Worm (Caenorhabditis elegans): Measurements from ENCODE around the gene marc-5.

The marc-5 gene

ce11 chrII:12394138-12394537 lies 14.8 kb upstream of the marc-5 start:
- TF ChIP-seq zim-3 (tag; optimal IDR thresholded peaks at IDR 0.05) (no peak), ztf-3 (GFP tag; optimal IDR thresholded peaks at IDR 0.05) (no peak), attf-3 (GFP tag; conservative IDR thresholded peaks at IDR 0.05) (no peak), die-1 (tag; optimal IDR thresholded peaks at IDR 0.05) (no peak), K12H6.12 (tag; optimal IDR thresholded peaks at IDR 0.05) (no peak), ztf-22 (GFP tag; optimal IDR thresholded peaks at IDR 0.05) (no peak), mxl-1 (tag; optimal IDR thresholded peaks at IDR 0.05) (no peak), F57C9.4 (tag; optimal IDR thresholded peaks at IDR 0.05) (no peak), B0336.3 (GFP tag; IDR thresholded peaks at IDR 0.05) (no peak), ekl-4 (GFP tag; IDR thresholded peaks at IDR 0.05) (no peak), cebp-2 (GFP tag; IDR thresholded peaks at IDR 0.05) (no peak), egl-18 (GFP tag; IDR thresholded peaks at IDR 0.05) (no peak), F22D6.2 (tag; optimal IDR thresholded peaks at IDR 0.05) (no peak), aptf-3 (GFP tag; IDR thresholded peaks at IDR 0.05) (no peak)

DNA sequence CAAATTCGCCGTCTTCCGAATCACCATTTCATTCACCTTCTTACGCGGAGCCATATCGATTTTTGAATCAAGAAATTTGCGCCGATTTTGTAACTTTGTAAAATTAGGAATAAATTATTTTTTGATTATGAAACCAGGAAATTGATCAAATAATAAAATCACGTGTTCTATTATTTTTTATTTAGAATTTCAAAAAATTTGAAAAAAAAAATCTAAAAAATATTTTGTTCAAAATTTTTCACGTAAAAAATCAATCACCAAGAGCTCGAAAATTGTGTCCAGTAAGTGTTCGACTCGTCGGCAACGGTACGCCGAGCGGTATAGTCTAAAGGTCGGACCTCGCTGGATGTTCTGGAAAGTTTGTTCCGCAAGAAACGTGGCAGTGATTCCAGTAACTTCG lies 14.4 kb upstream of the marc-5 start, which contains the start of gene Y57A10B.7:
Gene Y57A10B.7, minus strand, starts transcription at position 101 of the 400 bp plus-strand sequence.
- TF ChIP-seq somi-1 (GFP tag; optimal IDR thresholded peaks at IDR 0.05) = no peak
- no peak for TF ChIP-seq B0035.1 (tag; optimal IDR thresholded peaks at IDR 0.05)
- TF ChIP-seq F37B4.10 (GFP tag; IDR thresholded peaks at IDR 0.05) = no peak
- TF ChIP-seq lsl-1 (GFP tag; optimal IDR thresholded peaks at IDR 0.05) = no peak
- no peak for TF ChIP-seq fkh-3 (tag; optimal IDR thresholded peaks at IDR 0.05)
- TF ChIP-seq ceh-100 (GFP tag; IDR thresholded peaks at IDR 0.05) = no peak
- TF ChIP-seq atf-7 (tag; optimal IDR thresholded peaks at IDR 0.05) = no peak
- TF ChIP-seq aptf-2 (GFP tag; conservative IDR thresholded peaks at IDR 0.05) = no peak
- no peak for TF ChIP-seq D2030.7 (GFP tag; IDR thresholded peaks at IDR 0.05)
- no peak for TF ChIP-seq nhr-90 (tag; optimal IDR thresholded peaks at IDR 0.05)
- TF ChIP-seq him-1 (tag; optimal IDR thresholded peaks at IDR 0.05) = no peak
- TF ChIP-seq rcor-1 (GFP tag; IDR thresholded peaks at IDR 0.05) = no peak
- no peak for TF ChIP-seq ztf-3 (GFP tag; optimal IDR thresholded peaks at IDR 0.05)
- TF ChIP-seq ztf-28 (GFP tag; IDR thresholded peaks at IDR 0.05) = no peak
- no peak for TF ChIP-seq chd-7 (tag; optimal IDR thresholded peaks at IDR 0.05)
- no peak for TF ChIP-seq snpc-4 (GFP tag; optimal IDR thresholded peaks at IDR 0.05)
- no peak for TF ChIP-seq snpc-4 (tag; optimal IDR thresholded peaks at IDR 0.05)

DNA sequence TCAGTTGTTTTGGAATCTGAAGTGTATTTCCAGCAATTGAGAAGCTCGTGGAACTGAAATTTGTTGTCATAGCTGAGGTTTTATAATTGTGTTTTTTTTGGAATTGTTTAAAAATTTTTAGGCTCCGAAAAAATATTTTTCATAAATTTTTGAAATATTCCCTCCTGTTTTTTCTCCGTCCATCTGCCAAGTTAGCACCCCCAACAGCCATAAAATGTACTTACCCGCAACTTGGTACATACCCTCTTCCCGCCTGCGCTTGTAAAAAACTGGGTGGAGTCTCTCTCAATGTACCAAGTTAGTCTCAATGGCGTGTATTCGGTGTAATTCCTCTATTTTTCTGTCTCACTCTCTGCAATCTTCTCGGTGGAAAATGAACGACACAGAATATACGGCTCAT lies 10.5 kb upstream of the marc-5 start, which contains the start of gene Y57A10B.6:
Gene Y57A10B.6, plus strand, starts transcription at position 301 of the 400 bp plus-strand sequence.
- no peak for TF ChIP-seq egrh-3 (GFP tag; IDR thresholded peaks at IDR 0.05)
- TF ChIP-seq T07F8.4 (tag; optimal IDR thresholded peaks at IDR 0.05) = no peak
- TF ChIP-seq dpl-1 (GFP tag; optimal IDR thresholded peaks at IDR 0.05) = no peak
- TF ChIP-seq ztf-22 (GFP tag; optimal IDR thresholded peaks at IDR 0.05) = no peak
- no peak for TF ChIP-seq ztf-26 (tag; optimal IDR thresholded peaks at IDR 0.05)
- TF ChIP-seq snpc-1.3 (tag; optimal IDR thresholded peaks at IDR 0.05; ENCODE audit: insufficient read depth) = no peak
- TF ChIP-seq ets-4 (GFP tag; optimal IDR thresholded peaks at IDR 0.05) = no peak
- no peak for TF ChIP-seq madf-10 (tag; optimal IDR thresholded peaks at IDR 0.05)
- no peak for TF ChIP-seq athp-1 (tag; optimal IDR thresholded peaks at IDR 0.05)
- TF ChIP-seq B0019.2 (GFP tag; conservative IDR thresholded peaks at IDR 0.05) = no peak
- TF ChIP-seq egl-18 (GFP tag; IDR thresholded peaks at IDR 0.05) = no peak
- no peak for TF ChIP-seq ceh-79 (tag; optimal IDR thresholded peaks at IDR 0.05)
- no peak for TF ChIP-seq T26A5.8 (tag; optimal IDR thresholded peaks at IDR 0.05)
- no peak for TF ChIP-seq mel-28 (tag; optimal IDR thresholded peaks at IDR 0.05; ENCODE audit: borderline replicate concordance)
- TF ChIP-seq madf-6 (GFP tag; IDR thresholded peaks at IDR 0.05) = no peak
- no peak for TF ChIP-seq K11D2.4 (GFP tag; IDR thresholded peaks at IDR 0.05)

All from whole organism, young adult.